Fruit fly (Drosophila melanogaster) whole organism, wandering third instar larva: Measurements from ENCODE around the gene Mgstl.

Source experiments
- Abd-B ChIP-seq: fragments of >200 bp; optimal IDR thresholded peaks from 2 replicates; lab custom pipeline; 2017; ENCODE audit warnings: missing biosample characterization, missing genetic modification characterization
- CG32264 ChIP-seq: fragments of 200-800 bp; sonication (Bioruptor generic); optimal IDR thresholded peaks from 2 replicates; lab custom pipeline; 2016; ENCODE audit warnings: missing biosample characterization, missing genetic modification characterization
- CG9705 ChIP-seq: fragments of 200-800 bp; sonication (Bioruptor generic); optimal IDR thresholded peaks from 2 replicates; lab custom pipeline; 2018; ENCODE audit warnings: missing biosample characterization, mild to moderate bottlenecking, missing genetic modification characterization
- CrebA ChIP-seq: fragments of 200-800 bp; sonication (Bioruptor generic); optimal IDR thresholded peaks from 2 replicates; lab custom pipeline; 2016; ENCODE audit warnings: missing biosample characterization, mild to moderate bottlenecking, missing genetic modification characterization, borderline replicate concordance
- Dif ChIP-seq: fragments of 200-275, 200-300 bp; sonication (Bioruptor generic); optimal IDR thresholded peaks from 2 replicates; lab custom pipeline; 2018; ENCODE audit warnings: missing biosample characterization, missing genetic modification characterization; ENCODE audit not compliant: partially characterized antibody
- HLH106 ChIP-seq: fragments of 200-800 bp; optimal IDR thresholded peaks from 3 replicates; lab custom pipeline; 2019; ENCODE audit warnings: missing biosample characterization, mild to moderate bottlenecking, missing genetic modification characterization, moderate library complexity
- Hnf4 ChIP-seq: fragments of 200-800 bp; sonication (Bioruptor generic); optimal IDR thresholded peaks from 2 replicates; lab custom pipeline; 2016; ENCODE audit warnings: missing biosample characterization, mild to moderate bottlenecking, missing genetic modification characterization
- Hr78 ChIP-seq: fragments of >200 bp; optimal IDR thresholded peaks from 2 replicates; lab custom pipeline; 2017; ENCODE audit warnings: missing biosample characterization, missing genetic modification characterization
- Hr83 ChIP-seq: fragments of 200-300 bp; sonication (Bioruptor generic); optimal IDR thresholded peaks from 2 replicates; lab custom pipeline; 2016; ENCODE audit warnings: missing biosample characterization, mild to moderate bottlenecking, missing genetic modification characterization, moderate library complexity; ENCODE audit not compliant: poor library complexity, severe bottlenecking
- Mio ChIP-seq: sonication (Bioruptor generic); optimal IDR thresholded peaks from 2 replicates; lab custom pipeline; 2016; ENCODE audit warnings: missing biosample characterization, missing genetic modification characterization
- Myc ChIP-seq: fragments of >200 bp; optimal IDR thresholded peaks from 2 replicates; lab custom pipeline; 2017
- N ChIP-seq: fragments of >200 bp; optimal IDR thresholded peaks from 2 replicates; lab custom pipeline; 2018; ENCODE audit warnings: missing biosample characterization, missing external identifiers, missing genetic modification characterization
- Rel ChIP-seq, 2 experiments: fragments of 200-800 bp; sonication (Bioruptor generic) in 1 of 2; optimal IDR thresholded peaks; 2 replicates in 1 of 2; 3 replicates in 1 of 2; lab custom pipeline; 2016 to 2019; ENCODE audit warnings: mild to moderate bottlenecking in 2 of 2, missing biosample characterization in 2 of 2, missing genetic modification characterization in 2 of 2, moderate library complexity in 1 of 2
- Sp1 ChIP-seq: fragments of 200-800 bp; sonication (Bioruptor generic); optimal IDR thresholded peaks from 3 replicates; lab custom pipeline; 2019; ENCODE audit warnings: missing biosample characterization, mild to moderate bottlenecking, missing genetic modification characterization, moderate library complexity
- Vsx2 ChIP-seq: fragments of 200-300, 225-300 bp; sonication (Bioruptor generic); optimal IDR thresholded peaks from 2 replicates; lab custom pipeline; 2018; ENCODE audit warnings: missing biosample characterization, missing genetic modification characterization; ENCODE audit not compliant: partially characterized antibody
- brk ChIP-seq: fragments of 200-800 bp; sonication (Bioruptor generic); optimal IDR thresholded peaks from 2 replicates; lab custom pipeline; 2016; ENCODE audit warnings: missing biosample characterization, mild to moderate bottlenecking, missing genetic modification characterization
- dl ChIP-seq, 2 experiments: fragments of 175-275, 200-275 bp in 1 of 2; fragments of 200-275 bp in 1 of 2; sonication (Bioruptor generic); optimal IDR thresholded peaks; lab custom pipeline; 2018; ENCODE audit warnings: mild to moderate bottlenecking in 2 of 2, missing biosample characterization in 2 of 2, missing genetic modification characterization in 2 of 2, moderate library complexity in 2 of 2; ENCODE audit not compliant: partially characterized antibody in 2 of 2, insufficient read depth in 1 of 2
- dmrt93B ChIP-seq: fragments of 200-800 bp; sonication (Bioruptor generic); optimal IDR thresholded peaks from 2 replicates; lab custom pipeline; 2018; ENCODE audit warnings: missing biosample characterization, mild to moderate bottlenecking, missing genetic modification characterization
- dsf ChIP-seq: sonication (Bioruptor generic); optimal IDR thresholded peaks from 2 replicates; lab custom pipeline; 2016; ENCODE audit warnings: missing biosample characterization, missing genetic modification characterization, borderline replicate concordance
- ey ChIP-seq: fragments of 200-800 bp; sonication (Bioruptor generic); optimal IDR thresholded peaks from 2 replicates; lab custom pipeline; 2016; ENCODE audit warnings: missing biosample characterization, missing genetic modification characterization
- foxo ChIP-seq, 2 experiments: fragments of 200-800 bp; sonication (Bioruptor generic); optimal IDR thresholded peaks; 2 replicates in 1 of 2; 3 replicates in 1 of 2; lab custom pipeline; 2016 to 2017; ENCODE audit warnings: missing biosample characterization in 2 of 2, missing genetic modification characterization in 2 of 2
- h ChIP-seq: fragments of 200-800 bp; sonication (Bioruptor generic); optimal IDR thresholded peaks from 3 replicates; lab custom pipeline; 2016; ENCODE audit warnings: missing biosample characterization, mild to moderate bottlenecking, missing genetic modification characterization
- jim ChIP-seq: fragments of 175-275, 200-325 bp; sonication (Bioruptor generic); optimal IDR thresholded peaks from 2 replicates; lab custom pipeline; 2016; ENCODE audit warnings: missing biosample characterization, mild to moderate bottlenecking, missing genetic modification characterization
- lola ChIP-seq: fragments of >200 bp; optimal IDR thresholded peaks from 2 replicates; lab custom pipeline; 2017; ENCODE audit warnings: missing biosample characterization, missing genetic modification characterization
- pan ChIP-seq: fragments of >200 bp; optimal IDR thresholded peaks from 2 replicates; lab custom pipeline; 2017
- psq ChIP-seq: fragments of 200-800 bp; sonication (Bioruptor generic); optimal IDR thresholded peaks from 3 replicates; lab custom pipeline; 2017; ENCODE audit warnings: missing biosample characterization, mild to moderate bottlenecking, missing genetic modification characterization, moderate library complexity
- rgr ChIP-seq: fragments of 200-800 bp; sonication (Bioruptor generic); optimal IDR thresholded peaks from 3 replicates; lab custom pipeline; 2016; ENCODE audit warnings: missing biosample characterization, mild to moderate bottlenecking, missing genetic modification characterization
- sage ChIP-seq: fragments of 200-800 bp; sonication (Bioruptor generic); optimal IDR thresholded peaks from 2 replicates; lab custom pipeline; 2016; ENCODE audit warnings: missing biosample characterization, mild to moderate bottlenecking, missing genetic modification characterization
- tai ChIP-seq: sonication (Bioruptor generic); optimal IDR thresholded peaks from 2 replicates; lab custom pipeline; 2016; ENCODE audit warnings: missing biosample characterization, missing genetic modification characterization
- usp ChIP-seq: fragments of >200 bp; optimal IDR thresholded peaks from 2 replicates; lab custom pipeline; 2017; ENCODE audit warnings: missing biosample characterization, missing genetic modification characterization
- woc ChIP-seq: sonication (Bioruptor generic); optimal IDR thresholded peaks from 2 replicates; lab custom pipeline; 2016; ENCODE audit warnings: missing biosample characterization, mild to moderate bottlenecking, missing genetic modification characterization

Mgstl gene

DNA sequence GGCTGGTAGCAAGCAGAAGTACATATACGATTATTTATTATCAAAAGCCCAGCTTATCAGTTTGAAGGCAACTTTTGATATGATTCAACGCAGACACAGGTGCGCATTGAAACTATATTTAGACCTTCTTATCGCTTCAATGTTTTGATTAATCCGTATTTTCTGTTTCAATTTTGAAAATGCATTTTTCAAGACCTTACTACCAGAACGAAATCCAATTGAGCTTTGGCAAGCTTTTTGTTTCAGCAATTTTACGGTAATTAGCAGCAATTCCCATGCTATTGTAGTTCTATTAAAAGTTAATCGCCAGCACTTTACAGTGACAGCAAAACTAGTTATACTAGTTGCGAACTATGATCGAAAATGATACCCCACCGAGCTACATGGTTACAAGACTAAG is at the start of gene Mgstl:
TSS of gene Mgstl (plus strand) at position 301 of the 400 bp plus-strand sequence.
- TF ChIP-seq rgr = no peak
- no peak for TF ChIP-seq CG32264
- TF ChIP-seq brk (GFP tag; lab: Kevin White, UChicago) = no peak
- TF ChIP-seq Dif = no peak
- TF ChIP-seq h = no peak
- no peak for TF ChIP-seq dl (GFP tag; optimal IDR thresholded peaks at IDR 0.05; lab: Kevin White, UChicago; ENCODE audit: insufficient read depth in 1 of 2, partially characterized antibody in 2 of 2)
- no peak for TF ChIP-seq Hr83 (GFP tag; lab: Kevin White, UChicago)
- TF ChIP-seq Rel (GFP tag; optimal IDR thresholded peaks at IDR 0.05; lab: Kevin White, UChicago) = no peak
- no peak for TF ChIP-seq Rel (tag; optimal IDR thresholded peaks at IDR 0.05; lab: Kevin White, UChicago)

DNA sequence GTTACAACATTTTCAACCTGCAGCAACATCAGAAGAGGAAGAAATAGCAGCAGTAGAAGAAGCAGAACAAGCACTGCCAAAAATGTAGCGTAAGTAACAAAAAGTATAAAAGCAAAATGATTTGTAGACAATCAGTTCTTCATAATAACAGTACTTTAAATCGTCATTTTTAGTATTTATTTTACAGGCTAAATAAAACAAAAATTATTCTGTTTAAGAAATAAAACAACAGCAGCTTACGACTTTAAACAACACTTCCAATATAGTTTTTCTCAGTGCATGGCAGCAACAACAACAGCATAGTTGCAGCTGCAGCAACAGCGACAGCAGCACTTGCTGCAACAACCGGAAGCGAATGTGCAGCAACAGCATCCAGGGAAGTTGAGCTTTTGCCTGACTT is 31.4 kb upstream of the Mgstl start:
- TF ChIP-seq CrebA (GFP tag; lab: Kevin White, UChicago) = no peak
- no peak for TF ChIP-seq Vsx2 (GFP tag; lab: Kevin White, UChicago)
- no peak for TF ChIP-seq dl (GFP tag; optimal IDR thresholded peaks at IDR 0.05; lab: Kevin White, UChicago; ENCODE audit: insufficient read depth in 1 of 2, partially characterized antibody in 2 of 2)
- TF ChIP-seq Sp1 = no peak
- TF ChIP-seq lola = no peak
- no peak for TF ChIP-seq dmrt93B
- no peak for TF ChIP-seq HLH106
- TF ChIP-seq h = no peak
- no peak for TF ChIP-seq Abd-B (GFP tag; lab: Kevin White, UChicago)
- TF ChIP-seq Rel (GFP tag; optimal IDR thresholded peaks at IDR 0.05; lab: Kevin White, UChicago) = no peak
- TF ChIP-seq Rel (tag; optimal IDR thresholded peaks at IDR 0.05; lab: Kevin White, UChicago) = no peak
- TF ChIP-seq rgr = no peak
- TF ChIP-seq psq = no peak
- TF ChIP-seq Hr78 (GFP tag; lab: Kevin White, UChicago) = no peak
- no peak for TF ChIP-seq Mio (GFP tag; lab: Kevin White, UChicago)
- TF ChIP-seq brk (GFP tag; lab: Kevin White, UChicago) = no peak
- TF ChIP-seq ey = no peak
- no peak for TF ChIP-seq tai (GFP tag; lab: Kevin White, UChicago)
- no peak for TF ChIP-seq CG9705 (GFP tag; lab: Kevin White, UChicago)

dm6 chrX:21017568-21017967 is 24.4 kb upstream of the Mgstl start:
- TF ChIP-seq HLH106 (no peak), brk (GFP tag; lab: Kevin White, UChicago) (no peak), N (GFP tag; lab: Kevin White, UChicago) (no peak), Hr83 (GFP tag; lab: Kevin White, UChicago) (no peak), usp (no peak), sage (no peak), woc (GFP tag; lab: Kevin White, UChicago) (no peak), dsf (no peak), CG9705 (GFP tag; lab: Kevin White, UChicago) (no peak), Sp1 (no peak), CrebA (GFP tag; lab: Kevin White, UChicago) (no peak), ey (no peak), Hnf4 (GFP tag; lab: Kevin White, UChicago) (no peak), Abd-B (GFP tag; lab: Kevin White, UChicago) (no peak), tai (GFP tag; lab: Kevin White, UChicago) (no peak)

dm6 chrX:21025788-21026187 is 16.1 kb upstream of the Mgstl start, which contains the start of gene r-cup:
Gene r-cup, minus strand, starts transcription at chrX:21025888.
- TF ChIP-seq rgr (no peak), foxo (GFP tag; optimal IDR thresholded peaks at IDR 0.05; lab: Kevin White, UChicago) (no peak), sage (no peak), lola (no peak), CG32264 (no peak), Rel (GFP tag; optimal IDR thresholded peaks at IDR 0.05; lab: Kevin White, UChicago) (no peak), Rel (tag; optimal IDR thresholded peaks at IDR 0.05; lab: Kevin White, UChicago) (no peak), pan (lab: Kevin White, UChicago) (no peak), Sp1 (no peak), Myc (lab: Kevin White, UChicago) (no peak), brk (GFP tag; lab: Kevin White, UChicago) (no peak), tai (GFP tag; lab: Kevin White, UChicago) (no peak), jim (no peak), Mio (GFP tag; lab: Kevin White, UChicago) (no peak)
